Fruit fly (Drosophila melanogaster): ENCODE results near the gene CG42353.

CG42353 gene

dm6 chrX:16073375-16073982, 31.3 kb downstream of the CG42353 start, which contains the start of gene Nipsnap (continued):
- TF ChIP-seq CG10431 (GFP tag; optimal IDR thresholded peaks at IDR 0.05) (no peak), stc (GFP tag; IDR thresholded peaks at IDR 0.05) (no peak), Ssrp (tag; optimal IDR thresholded peaks at IDR 0.05) (no peak), ham (GFP tag; IDR thresholded peaks at IDR 0.05) (no peak), CG17385 (GFP tag; optimal IDR thresholded peaks at IDR 0.05) (no peak), chinmo (GFP tag; IDR thresholded peaks at IDR 0.05; ENCODE audit: partially characterized antibody) (peak; percentile 97; the same call in 3 of the 4 replicates), gcm2 (GFP tag; optimal IDR thresholded peaks at IDR 0.05) (no peak), sima (GFP tag; optimal IDR thresholded peaks at IDR 0.05) (no peak), sqz (GFP tag; optimal IDR thresholded peaks at IDR 0.05) (no peak), CG13287 (GFP tag; IDR thresholded peaks at IDR 0.05; ENCODE audit: partially characterized antibody) (peak; percentile 96), Gsc (GFP tag; IDR thresholded peaks at IDR 0.05) (no peak), CG10267 (tag; optimal IDR thresholded peaks at IDR 0.05) (peak; percentile 53), CG7839 (tag; optimal IDR thresholded peaks at IDR 0.05) (no peak), CG31365 (tag; optimal IDR thresholded peaks at IDR 0.05) (no peak), emc (GFP tag; optimal IDR thresholded peaks at IDR 0.05) (no peak), Dip3 (GFP tag; optimal IDR thresholded peaks at IDR 0.05) (peak; percentile 24), H2.0 (GFP tag; IDR thresholded peaks at IDR 0.05) (no peak), Ada2b (GFP tag; IDR thresholded peaks at IDR 0.05) (no peak), Nf-YA (GFP tag; IDR thresholded peaks at IDR 0.05) (no peak), hb (GFP tag; IDR thresholded peaks at IDR 0.05; ENCODE audit: partially characterized antibody) (peak; percentile 98), CG4360 (GFP tag; IDR thresholded peaks at IDR 0.05) (no peak), CG12744 (GFP tag; optimal IDR thresholded peaks at IDR 0.05) (peak; percentile 23), Jarid2 (GFP tag; optimal IDR thresholded peaks at IDR 0.05) (no peak), CG12769 (tag; optimal IDR thresholded peaks at IDR 0.05) (no peak), Dll (GFP tag; IDR thresholded peaks at IDR 0.05; ENCODE audit: partially characterized antibody) (peak; percentile 93), Mes4 (GFP tag; optimal IDR thresholded peaks at IDR 0.05) (no peak), CG12219 (GFP tag; optimal IDR thresholded peaks at IDR 0.05) (no peak), zfh2 (GFP tag; optimal IDR thresholded peaks at IDR 0.05) (peak; percentile 7), CG2129 (GFP tag; IDR thresholded peaks at IDR 0.05; ENCODE audit: partially characterized antibody) (peak; percentile 82), CG31388 (GFP tag; optimal IDR thresholded peaks at IDR 0.05) (no peak), CG17186 (GFP tag; optimal IDR thresholded peaks at IDR 0.05) (peak; percentile 14), kni (GFP tag; optimal IDR thresholded peaks at IDR 0.05) (no peak), CoRest (tag; optimal IDR thresholded peaks at IDR 0.05) (peak; percentile 33), CG34224 (GFP tag; IDR thresholded peaks at IDR 0.05; ENCODE audit: partially characterized antibody) (peak; percentile 93), CG1602 (GFP tag; optimal IDR thresholded peaks at IDR 0.05) (no peak), CG10979 (tag; optimal IDR thresholded peaks at IDR 0.05) (no peak), nom (GFP tag; optimal IDR thresholded peaks at IDR 0.05) (no peak), CG15696 (tag; optimal IDR thresholded peaks at IDR 0.05) (no peak), CG18619 (GFP tag; optimal IDR thresholded peaks at IDR 0.05) (no peak), gfzf (GFP tag; optimal IDR thresholded peaks at IDR 0.05) (peak; percentile 58), CG31441 (GFP tag; IDR thresholded peaks at IDR 0.05) (no peak), chm (GFP tag; IDR thresholded peaks at IDR 0.05) (no peak), Med (GFP tag) (peak; percentile 61), pb (GFP tag; optimal IDR thresholded peaks at IDR 0.05) (no peak), CG2120 (GFP tag; optimal IDR thresholded peaks at IDR 0.05) (peak; percentile 13), MESR4 (GFP tag; optimal IDR thresholded peaks at IDR 0.05) (no peak), slou (GFP tag; optimal IDR thresholded peaks at IDR 0.05) (no peak), h (optimal IDR thresholded peaks at IDR 0.05) (no peak), CG13775 (GFP tag; optimal IDR thresholded peaks at IDR 0.05) (no peak), ken (GFP tag; IDR thresholded peaks at IDR 0.05) (no peak), CG4424 (GFP tag; optimal IDR thresholded peaks at IDR 0.05) (no peak)
